Fruit fly (Drosophila melanogaster) whole organism, embryonic: ENCODE measurements around the gene Cdk1.

ENCODE experiments used
- ATbp ChIP-seq: fragments of 200-800 bp; sonication (Bioruptor generic); optimal IDR thresholded peaks from 2 replicates; lab custom pipeline; 2017; ENCODE audit warnings: missing biosample characterization, mild to moderate bottlenecking, missing genetic modification characterization, missing genetic modification reagents
- Bgb ChIP-seq: fragments of 200-800 bp; sonication (Bioruptor generic); IDR thresholded peaks from 2 replicates; pipeline ENCODE4 v1.3.6; 2022; ENCODE audit warnings: missing biosample characterization, missing genetic modification characterization; ENCODE audit not compliant: partially characterized antibody
- CG10209 ChIP-seq: fragments of 200-800 bp; sonication (Bioruptor generic); optimal IDR thresholded peaks from 3 replicates; lab custom pipeline; 2017; ENCODE audit warnings: missing biosample characterization, mild to moderate bottlenecking, missing genetic modification characterization, missing genetic modification reagents
- CG11093 ChIP-seq: fragments of 200-800 bp; sonication (Bioruptor generic); IDR thresholded peaks from 3 replicates; pipeline ENCODE4 v1.3.6; 2022; ENCODE audit warnings: missing biosample characterization, missing genetic modification characterization
- CG12236 ChIP-seq: fragments of 200-800 bp; sonication (Bioruptor generic); optimal IDR thresholded peaks from 2 replicates; lab custom pipeline; 2016; ENCODE audit warnings: missing biosample characterization, missing genetic modification characterization
- CG13775 ChIP-seq: fragments of 200-800 bp; sonication (Bioruptor generic); optimal IDR thresholded peaks from 3 replicates; lab custom pipeline; 2017; ENCODE audit warnings: missing biosample characterization, mild to moderate bottlenecking, missing genetic modification characterization
- CG14667 ChIP-seq: fragments of 200-800 bp; sonication (Bioruptor generic); IDR thresholded peaks from 2 replicates; pipeline ENCODE4 v1.3.6; 2022; ENCODE audit warnings: missing biosample characterization, missing genetic modification characterization
- CG16863 ChIP-seq: fragments of 200-800 bp; sonication (Bioruptor generic); optimal IDR thresholded peaks from 3 replicates; lab custom pipeline; 2016; ENCODE audit warnings: missing biosample characterization, missing genetic modification characterization
- CG17829 ChIP-seq: fragments of 200-800 bp; optimal IDR thresholded peaks from 2 replicates; lab custom pipeline; 2019; ENCODE audit warnings: missing biosample characterization, mild to moderate bottlenecking, missing genetic modification characterization, moderate library complexity
- CG2116 ChIP-seq: fragments of 200-800 bp; sonication (Bioruptor generic); optimal IDR thresholded peaks from 3 replicates; lab custom pipeline; 2018; ENCODE audit warnings: missing biosample characterization, mild to moderate bottlenecking, missing genetic modification characterization
- CG2120 ChIP-seq: fragments of 200-800 bp; sonication (Bioruptor generic); optimal IDR thresholded peaks from 3 replicates; lab custom pipeline; 2016; ENCODE audit warnings: missing biosample characterization, missing genetic modification characterization
- CG2875 ChIP-seq: fragments of 200-800 bp; sonication (Bioruptor generic); optimal IDR thresholded peaks from 2 replicates; lab custom pipeline; 2017; ENCODE audit warnings: missing biosample characterization, mild to moderate bottlenecking, missing genetic modification characterization, missing genetic modification reagents
- CG30020 ChIP-seq: fragments of 200-800 bp; optimal IDR thresholded peaks from 2 replicates; lab custom pipeline; 2019; ENCODE audit warnings: missing biosample characterization, mild to moderate bottlenecking, missing genetic modification characterization, moderate library complexity
- CG3407 ChIP-seq: fragments of 200-800 bp; sonication (Bioruptor generic); optimal IDR thresholded peaks from 2 replicates; lab custom pipeline; 2018; ENCODE audit warnings: missing biosample characterization, mild to moderate bottlenecking, missing genetic modification characterization
- CG4424 ChIP-seq: fragments of 200-800 bp; sonication (Bioruptor generic); optimal IDR thresholded peaks from 3 replicates; lab custom pipeline; 2016; ENCODE audit warnings: missing biosample characterization, missing genetic modification characterization
- CG9932 ChIP-seq: fragments of 200-800 bp; sonication (Bioruptor generic); IDR thresholded peaks from 2 replicates; pipeline ENCODE4 v1.3.6; 2022; ENCODE audit warnings: missing biosample characterization, missing genetic modification characterization
- Chrac-16 ChIP-seq: fragments of 200-800 bp; sonication (Bioruptor generic); optimal IDR thresholded peaks from 3 replicates; lab custom pipeline; 2016; ENCODE audit warnings: missing biosample characterization, missing genetic modification characterization
- D19B ChIP-seq: fragments of 200-800 bp; sonication (Bioruptor generic); optimal IDR thresholded peaks from 2 replicates; lab custom pipeline; 2017; ENCODE audit warnings: missing biosample characterization, mild to moderate bottlenecking, missing genetic modification characterization
- Dip2 ChIP-seq: fragments of 200-800 bp; sonication (Bioruptor generic); IDR thresholded peaks from 2 replicates; pipeline ENCODE4 v1.3.6; 2022; ENCODE audit warnings: missing biosample characterization, missing genetic modification characterization
- Dip3 ChIP-seq: fragments of 200-800 bp; sonication (Bioruptor generic); optimal IDR thresholded peaks from 3 replicates; lab custom pipeline; 2016; ENCODE audit warnings: missing biosample characterization, missing genetic modification characterization
- Fer3 ChIP-seq: fragments of 200-800 bp; sonication (Bioruptor generic); optimal IDR thresholded peaks from 2 replicates; lab custom pipeline; 2018; ENCODE audit warnings: missing biosample characterization, mild to moderate bottlenecking, missing genetic modification characterization, moderate library complexity
- HmgZ ChIP-seq: fragments of 200-800 bp; sonication (Bioruptor generic); optimal IDR thresholded peaks from 2 replicates; lab custom pipeline; 2018; ENCODE audit warnings: missing biosample characterization, mild to moderate bottlenecking, missing genetic modification characterization
- Hmr ChIP-seq: fragments of 200-800 bp; sonication (Bioruptor generic); optimal IDR thresholded peaks from 3 replicates; lab custom pipeline; 2017; ENCODE audit warnings: mild to moderate bottlenecking, missing biosample characterization, missing genetic modification reagents, missing genetic modification characterization
- PHDP ChIP-seq: fragments of 200-800 bp; sonication (Bioruptor generic); optimal IDR thresholded peaks from 3 replicates; lab custom pipeline; 2018; ENCODE audit warnings: missing biosample characterization, mild to moderate bottlenecking, missing genetic modification characterization, moderate library complexity
- Sox100B ChIP-seq: fragments of 200-800 bp; sonication (Bioruptor generic); optimal IDR thresholded peaks from 3 replicates; lab custom pipeline; 2018; ENCODE audit warnings: missing biosample characterization, mild to moderate bottlenecking, missing genetic modification characterization
- TFAM ChIP-seq: fragments of 200-800 bp; sonication (Bioruptor generic); optimal IDR thresholded peaks from 2 replicates; lab custom pipeline; 2017; ENCODE audit warnings: missing biosample characterization, missing genetic modification characterization, inconsistent platforms
- bab2 ChIP-seq: fragments of 200-800 bp; sonication (Bioruptor generic); optimal IDR thresholded peaks from 2 replicates; lab custom pipeline; 2016; ENCODE audit warnings: missing biosample characterization, missing genetic modification characterization
- bbx ChIP-seq: fragments of 200-800 bp; sonication (Bioruptor generic); IDR thresholded peaks from 2 replicates; pipeline ENCODE4 v1.3.6; 2022; ENCODE audit warnings: missing biosample characterization, missing genetic modification characterization; ENCODE audit not compliant: partially characterized antibody
- chinmo ChIP-seq: fragments of 200-800 bp; sonication (Bioruptor generic); IDR thresholded peaks from 4 replicates; pipeline ENCODE4 v1.3.6; 2022; ENCODE audit warnings: missing biosample characterization, missing genetic modification characterization; ENCODE audit not compliant: partially characterized antibody
- cwo ChIP-seq: fragments of 200-800 bp; sonication (Bioruptor generic); optimal IDR thresholded peaks from 3 replicates; lab custom pipeline; 2017; ENCODE audit warnings: missing biosample characterization, missing genetic modification characterization, mild to moderate bottlenecking, moderate library complexity, missing genetic modification reagents
- danr ChIP-seq: fragments of 200-800 bp; sonication (Bioruptor generic); IDR thresholded peaks from 2 replicates; pipeline ENCODE4 v1.3.6; 2022; ENCODE audit warnings: missing biosample characterization, missing genetic modification characterization
- fd3F ChIP-seq: fragments of 200-800 bp; sonication (Bioruptor generic); optimal IDR thresholded peaks from 2 replicates; lab custom pipeline; 2018; ENCODE audit warnings: missing biosample characterization, mild to moderate bottlenecking, missing genetic modification characterization, moderate library complexity
- ham ChIP-seq: fragments of 200-800 bp; sonication (Bioruptor generic); IDR thresholded peaks from 2 replicates; pipeline ENCODE4 v1.3.6; 2022; ENCODE audit warnings: missing biosample characterization, missing genetic modification characterization
- hth ChIP-seq: fragments of >200 bp; optimal IDR thresholded peaks from 2 replicates; lab custom pipeline; 2017; ENCODE audit warnings: inconsistent platforms
- ind ChIP-seq: fragments of 200-800 bp; sonication (Bioruptor generic); optimal IDR thresholded peaks from 3 replicates; lab custom pipeline; 2016; ENCODE audit warnings: missing biosample characterization, missing genetic modification characterization
- peb ChIP-seq: fragments of 200-800 bp; sonication (Bioruptor generic); IDR thresholded peaks from 2 replicates; pipeline ENCODE4 v1.3.6; 2022; ENCODE audit warnings: missing biosample characterization, missing genetic modification characterization
- pita ChIP-seq: fragments of 200-800 bp; sonication (Bioruptor generic); optimal IDR thresholded peaks from 2 replicates; lab custom pipeline; 2017; ENCODE audit warnings: missing biosample characterization, mild to moderate bottlenecking, missing genetic modification characterization
- ro ChIP-seq: fragments of 200-800 bp; sonication (Bioruptor generic); IDR thresholded peaks from 2 replicates; pipeline ENCODE4 v1.3.6; 2022; ENCODE audit warnings: missing biosample characterization, missing genetic modification characterization
- run ChIP-seq: fragments of 200-800 bp; sonication (Bioruptor generic); optimal IDR thresholded peaks from 3 replicates; lab custom pipeline; 2018; ENCODE audit warnings: missing biosample characterization, mild to moderate bottlenecking, missing genetic modification characterization
- salm ChIP-seq: fragments of 200-800 bp; sonication (Bioruptor generic); optimal IDR thresholded peaks from 2 replicates; lab custom pipeline; 2018; ENCODE audit warnings: missing biosample characterization, mild to moderate bottlenecking, missing genetic modification characterization
- sisA ChIP-seq: fragments of 200-800 bp; sonication (Bioruptor generic); IDR thresholded peaks from 2 replicates; pipeline ENCODE4 v1.3.6; 2022; ENCODE audit warnings: missing biosample characterization, missing genetic modification characterization
- sna ChIP-seq: fragments of 200-800 bp; sonication (Bioruptor generic); IDR thresholded peaks from 2 replicates; pipeline ENCODE4 v1.3.6; 2022; ENCODE audit warnings: missing biosample characterization, missing genetic modification characterization; ENCODE audit not compliant: partially characterized antibody
- wek ChIP-seq: fragments of 200-800 bp; sonication (Bioruptor generic); optimal IDR thresholded peaks from 3 replicates; lab custom pipeline; 2018; ENCODE audit warnings: missing biosample characterization, mild to moderate bottlenecking, missing genetic modification characterization, moderate library complexity
- wor ChIP-seq: fragments of 200-800 bp; sonication (Bioruptor generic); IDR thresholded peaks from 2 replicates; pipeline ENCODE4 v1.3.6; 2022; ENCODE audit warnings: missing biosample characterization, missing genetic modification characterization

Cdk1 gene

DNA sequence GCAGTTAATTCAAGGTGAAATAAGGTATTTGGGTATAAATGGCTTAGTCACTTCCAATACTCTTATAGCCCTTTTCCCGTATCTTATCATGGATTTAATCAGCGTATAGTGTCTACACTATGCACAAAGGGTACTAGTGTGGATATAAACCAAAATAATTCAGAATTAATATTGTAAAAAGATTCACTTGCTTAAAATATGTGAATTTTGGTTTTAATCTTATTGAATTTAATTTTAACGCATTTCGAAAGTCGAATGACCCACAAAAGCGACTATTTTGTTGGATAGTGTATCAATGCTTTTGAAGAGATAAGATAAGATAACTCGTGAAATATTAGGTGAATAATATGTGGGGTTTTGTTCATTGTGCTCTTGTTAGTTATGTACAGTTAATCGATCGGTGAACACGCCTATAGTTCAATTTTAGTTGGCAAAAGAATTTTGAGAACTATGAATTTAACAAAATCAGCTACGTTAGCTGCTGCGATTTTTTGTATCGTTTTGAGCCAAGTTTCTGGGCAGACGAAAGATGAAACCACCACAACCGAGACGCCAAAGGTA lies 4.1 kb downstream of the Cdk1 start, which contains the start of gene CG5096 (continued):
- TF ChIP-seq CG17829 (tag; lab: Kevin White, UChicago) = peak; percentile 88
- TF ChIP-seq sna = no peak
- TF ChIP-seq Fer3 (tag; lab: Kevin White, UChicago) = peak; percentile 96
- TF ChIP-seq CG9932 (GFP tag; lab: Robert Waterston, UW) = peak; percentile 81
- TF ChIP-seq CG14667 (GFP tag; lab: Robert Waterston, UW) = no peak; the same call in 1 of the 2 replicates
- no peak for TF ChIP-seq Bgb (GFP tag; lab: Robert Waterston, UW)
- TF ChIP-seq Sox100B (GFP tag; lab: Kevin White, UChicago) = peak; percentile 83
- TF ChIP-seq fd3F (GFP tag; lab: Kevin White, UChicago) = peak; percentile 87
- TF ChIP-seq Dip3 (GFP tag; lab: Kevin White, UChicago) = peak; percentile 87
- peak; percentile 82 for TF ChIP-seq ATbp (GFP tag; lab: Kevin White, UChicago)
- TF ChIP-seq sisA = peak; percentile 72; the same call in 1 of the 2 replicates
- peak; percentile 76 for TF ChIP-seq wor (GFP tag; lab: Robert Waterston, UW)
- peak; percentile 71 for TF ChIP-seq CG16863 (GFP tag; lab: Kevin White, UChicago)
- TF ChIP-seq CG3407 (GFP tag; lab: Kevin White, UChicago) = peak; percentile 49
- peak; percentile 49 for TF ChIP-seq CG12236 (GFP tag; lab: Kevin White, UChicago)
- TF ChIP-seq ind (GFP tag; lab: Kevin White, UChicago) = peak; percentile 85
- peak; percentile 88 for TF ChIP-seq CG10209
- no peak for TF ChIP-seq bbx (GFP tag; lab: Robert Waterston, UW)
- peak; percentile 94 for TF ChIP-seq Hmr (GFP tag; lab: Kevin White, UChicago)
- peak; percentile 81 for TF ChIP-seq danr
- TF ChIP-seq D19B (GFP tag; lab: Kevin White, UChicago) = peak; percentile 81
- no peak for TF ChIP-seq Dip2 (GFP tag; lab: Robert Waterston, UW)
- TF ChIP-seq wek (GFP tag; lab: Kevin White, UChicago) = peak; percentile 48
- TF ChIP-seq bab2 = peak; percentile 78
- peak; percentile 58 for TF ChIP-seq Chrac-16 (GFP tag; lab: Kevin White, UChicago)
- TF ChIP-seq hth (lab: Kevin White, UChicago) = no peak
- peak; percentile 55; the same call in 1 of the 2 replicates for TF ChIP-seq ham (GFP tag; lab: Robert Waterston, UW)
- TF ChIP-seq ro = peak; percentile 39; the same call in 1 of the 2 replicates
- TF ChIP-seq TFAM (GFP tag; lab: Kevin White, UChicago) = no peak
- TF ChIP-seq CG2116 = peak; percentile 49
- peak; percentile 83 for TF ChIP-seq run (tag; lab: Kevin White, UChicago)
- TF ChIP-seq CG30020 (tag; lab: Kevin White, UChicago) = peak; percentile 46
- TF ChIP-seq chinmo = no peak
- TF ChIP-seq CG2120 (GFP tag; lab: Kevin White, UChicago) = peak; percentile 96
- TF ChIP-seq CG11093 (GFP tag; lab: Robert Waterston, UW) = peak; percentile 65; the same call in 1 of the 3 replicates
- TF ChIP-seq CG13775 (GFP tag; lab: Kevin White, UChicago) = peak; percentile 70
- TF ChIP-seq pita (GFP tag; lab: Kevin White, UChicago) = no peak
- TF ChIP-seq HmgZ = peak; percentile 95
- peak; percentile 74 for TF ChIP-seq CG4424 (GFP tag; lab: Kevin White, UChicago)
- peak; percentile 92 for TF ChIP-seq cwo (GFP tag; lab: Kevin White, UChicago)
- TF ChIP-seq PHDP = peak; percentile 95
- peak; percentile 87 for TF ChIP-seq salm (tag; lab: Kevin White, UChicago)
- peak; percentile 42; the same call in 1 of the 2 replicates for TF ChIP-seq peb (GFP tag; lab: Robert Waterston, UW)
- peak; percentile 59 for TF ChIP-seq CG2875 (GFP tag; lab: Kevin White, UChicago)
- TF ChIP-seq, all 482 proteins: peak for 368
